Worm (Caenorhabditis elegans): Measurements from ENCODE around the gene sptl-2.

The sptl-2 gene

DNA sequence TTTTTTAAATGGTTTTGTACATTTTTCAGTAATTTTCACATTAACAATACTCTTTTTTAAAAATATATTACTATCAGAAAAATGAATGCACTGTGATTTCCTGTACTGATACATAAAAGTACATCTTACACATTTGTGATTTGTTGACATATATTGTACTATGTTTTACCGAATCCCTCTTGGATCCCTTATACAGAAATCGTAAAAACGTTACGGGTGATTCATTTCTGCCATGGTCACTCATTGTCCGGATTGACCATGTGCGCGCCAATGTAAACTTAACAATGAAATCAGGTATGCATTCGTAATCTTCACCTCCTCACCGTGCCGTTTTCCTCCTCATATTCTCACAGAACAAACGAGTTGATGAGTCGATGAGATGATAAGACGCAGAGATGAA lies 37.1 kb downstream of the sptl-2 start, which contains the start of gene ZC513.2:
ZC513.2 (plus strand) TSS at position 301 of the 400 bp plus-strand sequence.
- TF ChIP-seq sptf-2 (GFP tag; optimal IDR thresholded peaks at IDR 0.05) (no peak), lir-1 (GFP tag; conservative IDR thresholded peaks at IDR 0.05) (no peak), ceh-91 (GFP tag; IDR thresholded peaks at IDR 0.05) (no peak), rec-8 (tag; optimal IDR thresholded peaks at IDR 0.05) (no peak), madf-8 (GFP tag; conservative IDR thresholded peaks at IDR 0.05) (no peak), tbp1 (GFP tag; optimal IDR thresholded peaks at IDR 0.05) (no peak), madf-3 (GFP tag; IDR thresholded peaks at IDR 0.05) (no peak), lsl-1 (GFP tag; optimal IDR thresholded peaks at IDR 0.05) (no peak), B0035.1 (tag; optimal IDR thresholded peaks at IDR 0.05) (no peak), bed-1 (GFP tag; IDR thresholded peaks at IDR 0.05) (no peak)

DNA sequence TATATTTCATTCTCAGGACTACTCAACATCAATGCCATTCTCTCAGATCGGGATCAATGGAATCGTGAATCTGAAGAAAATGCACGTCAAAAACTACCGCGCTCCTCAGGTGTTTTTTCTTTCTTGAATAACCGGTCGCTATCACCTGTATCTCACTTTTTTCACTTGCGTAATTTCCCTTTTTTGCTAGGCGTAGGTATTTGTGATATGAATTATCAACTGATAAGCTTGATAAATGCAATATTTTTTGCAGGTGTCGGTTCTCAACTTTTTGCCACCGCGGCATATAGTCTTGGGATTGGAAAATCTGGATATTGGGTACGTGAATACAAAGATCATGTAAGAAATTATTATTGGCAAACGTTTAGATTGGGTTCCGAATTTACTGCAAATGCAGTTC lies 38.2 kb downstream of the sptl-2 start:
- TF ChIP-seq B0336.3 (GFP tag; IDR thresholded peaks at IDR 0.05) (no peak), dpl-1 (GFP tag; optimal IDR thresholded peaks at IDR 0.05) (no peak), aptf-2 (GFP tag; conservative IDR thresholded peaks at IDR 0.05) (no peak), cebp-2 (GFP tag; IDR thresholded peaks at IDR 0.05) (no peak), attf-5 (GFP tag; optimal IDR thresholded peaks at IDR 0.05) (no peak), lir-1 (GFP tag; conservative IDR thresholded peaks at IDR 0.05) (no peak), sea-2 (GFP tag; IDR thresholded peaks at IDR 0.05) (no peak), nfyb-1 (GFP tag; IDR thresholded peaks at IDR 0.05) (no peak), bed-1 (GFP tag; IDR thresholded peaks at IDR 0.05) (no peak), dox-1 (GFP tag; IDR thresholded peaks at IDR 0.05) (no peak), hlh-26 (GFP tag; conservative IDR thresholded peaks at IDR 0.05) (no peak), athp-1 (tag; optimal IDR thresholded peaks at IDR 0.05) (no peak)

DNA sequence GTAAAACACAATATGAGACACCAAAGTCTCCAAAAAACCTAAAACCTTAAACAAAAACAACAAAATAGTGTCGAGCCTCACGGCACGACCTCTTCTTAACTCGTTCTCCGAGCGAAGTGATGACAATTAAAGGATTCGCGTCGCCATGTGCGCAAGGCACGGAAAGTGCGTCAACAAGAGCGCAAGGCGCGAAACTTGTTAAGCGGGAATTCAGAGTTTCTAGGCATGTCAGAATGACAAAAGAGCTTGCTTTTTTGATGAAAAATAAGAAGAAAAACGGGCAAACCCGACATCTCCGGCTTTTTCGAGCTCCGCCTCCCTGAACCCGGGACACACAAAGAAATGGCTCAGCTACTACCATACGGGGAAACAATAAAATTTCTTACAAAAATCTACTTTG lies 40.8 kb downstream of the sptl-2 start:
- peak; percentile 89 for TF ChIP-seq madf-6 (GFP tag; IDR thresholded peaks at IDR 0.05)
- TF ChIP-seq xnd-1 (tag; optimal IDR thresholded peaks at IDR 0.05) = peak; percentile 48
- TF ChIP-seq D2030.7 (GFP tag; IDR thresholded peaks at IDR 0.05) = peak; percentile 61
- TF ChIP-seq madf-3 (GFP tag; IDR thresholded peaks at IDR 0.05) = peak; percentile 72; the same call in 1 of the 2 replicates
- peak; percentile 20; the same call in 1 of the 2 replicates for TF ChIP-seq B0019.2 (GFP tag; conservative IDR thresholded peaks at IDR 0.05)
- TF ChIP-seq ceh-91 (GFP tag; IDR thresholded peaks at IDR 0.05) = 0 out of 2 replicates have a peak, but pooled peaks have one; percentile 28
- peak; percentile 84 for TF ChIP-seq ztf-18 (tag; optimal IDR thresholded peaks at IDR 0.05)
- peak; percentile 85 for TF ChIP-seq hsf-1 (GFP tag; IDR thresholded peaks at IDR 0.05)
- TF ChIP-seq madf-8 (GFP tag; conservative IDR thresholded peaks at IDR 0.05) = peak; percentile 79
- TF ChIP-seq nfyb-1 (GFP tag; IDR thresholded peaks at IDR 0.05) = 0 out of 2 replicates have a peak, but pooled peaks have one; percentile 22
- peak; percentile 69; the same call in 1 of the 2 replicates for TF ChIP-seq F39B2.1 (GFP tag; IDR thresholded peaks at IDR 0.05)

DNA sequence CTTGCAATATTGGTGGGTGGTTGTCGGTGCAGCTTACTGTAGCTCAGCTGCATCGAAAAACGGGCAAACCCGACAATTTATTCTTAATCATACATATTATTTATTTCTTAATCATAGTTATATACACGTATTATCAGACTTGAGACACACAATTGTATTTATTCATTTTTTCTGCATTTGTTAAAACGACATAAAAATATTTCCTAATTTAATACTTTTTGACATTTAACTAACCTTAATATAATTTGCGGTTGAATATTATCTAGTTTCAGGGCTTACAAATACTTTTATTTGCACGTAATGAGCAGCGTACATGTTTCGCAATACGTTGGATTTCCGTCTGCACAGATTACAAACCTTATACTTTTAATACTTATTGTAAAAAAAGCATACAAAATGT lies 41.4 kb downstream of the sptl-2 start, which contains the start of gene str-138:
str-138 (plus strand) TSS at position 301 of the 400 bp plus-strand sequence.
- TF ChIP-seq ekl-4 (GFP tag; IDR thresholded peaks at IDR 0.05) = no peak
- TF ChIP-seq C17E4.6 (GFP tag; IDR thresholded peaks at IDR 0.05) = no peak
- TF ChIP-seq nhr-90 (tag; optimal IDR thresholded peaks at IDR 0.05) = no peak
- no peak for TF ChIP-seq aptf-3 (GFP tag; IDR thresholded peaks at IDR 0.05)
- no peak for TF ChIP-seq lin-26 (GFP tag; IDR thresholded peaks at IDR 0.05)
- TF ChIP-seq ztf-28 (GFP tag; IDR thresholded peaks at IDR 0.05) = no peak
- TF ChIP-seq F33H1.4 (GFP tag; IDR thresholded peaks at IDR 0.05) = no peak
- TF ChIP-seq sptf-2 (GFP tag; optimal IDR thresholded peaks at IDR 0.05) = no peak
- no peak for TF ChIP-seq attf-3 (GFP tag; conservative IDR thresholded peaks at IDR 0.05)
- TF ChIP-seq lag-1 (GFP tag; IDR thresholded peaks at IDR 0.05) = no peak
- TF ChIP-seq ztf-26 (tag; optimal IDR thresholded peaks at IDR 0.05) = no peak
- TF ChIP-seq T07F8.4 (tag; optimal IDR thresholded peaks at IDR 0.05) = no peak
- TF ChIP-seq lin-40 (tag; optimal IDR thresholded peaks at IDR 0.05) = no peak
- TF ChIP-seq madf-3 (GFP tag; IDR thresholded peaks at IDR 0.05) = no peak
- no peak for TF ChIP-seq K11D2.4 (GFP tag; IDR thresholded peaks at IDR 0.05)
